Worm (Caenorhabditis elegans) whole organism, L4 larva: ENCODE measurements around the gene Y47D3A.1.

Experiments
- D1046.2 ChIP-seq: fragments of 200-800 bp; sonication (Bioruptor generic); IDR thresholded peaks from 2 replicates; pipeline ENCODE4 v1.3.6; 2022; ENCODE audit warnings: missing genetic modification characterization, missing compliant biosample characterization
- F26F4.8 ChIP-seq: fragments of 200-800 bp; sonication (Bioruptor generic); conservative IDR thresholded peaks from 2 replicates; pipeline ENCODE4 v1.3.6; 2022; ENCODE audit warnings: missing genetic modification characterization, missing compliant biosample characterization
- F37D6.2 ChIP-seq: sonication (generic microtip); optimal IDR thresholded peaks from 2 replicates; lab custom pipeline; 2016; ENCODE audit warnings: mild to moderate bottlenecking, missing genetic modification characterization, missing compliant biosample characterization
- F44E2.7 ChIP-seq: fragments of 200-800 bp; sonication (Bioruptor generic); IDR thresholded peaks from 2 replicates; pipeline ENCODE4 v2.1.2; 2022; ENCODE audit warnings: missing genetic modification characterization, missing compliant biosample characterization
- F49E8.2 ChIP-seq: sonication (generic microtip); optimal IDR thresholded peaks from 2 replicates; lab custom pipeline; 2016; ENCODE audit warnings: missing compliant biosample characterization, mild to moderate bottlenecking, missing genetic modification characterization, borderline replicate concordance
- R02D3.7 ChIP-seq: fragments of 150-350 bp; sonication (generic microtip); optimal IDR thresholded peaks from 3 replicates; lab custom pipeline; 2014; ENCODE audit warnings: missing biosample characterization, missing genetic modification characterization
- T20F7.1 ChIP-seq: fragments of 200-800 bp; sonication (Bioruptor generic); optimal IDR thresholded peaks from 2 replicates; lab custom pipeline; 2018; ENCODE audit warnings: mild to moderate bottlenecking, missing genetic modification characterization, missing compliant biosample characterization
- Y5F2A.4 ChIP-seq: fragments of 200-800 bp; sonication (Bioruptor generic); optimal IDR thresholded peaks from 2 replicates; lab custom pipeline; 2018; ENCODE audit warnings: mild to moderate bottlenecking, missing genetic modification characterization, missing compliant biosample characterization
- ZK337.2 ChIP-seq: fragments of 200-800 bp; sonication (Bioruptor generic); IDR thresholded peaks from 2 replicates; pipeline ENCODE4 v1.3.6; 2022; ENCODE audit warnings: missing genetic modification reagents, missing genetic modification characterization, missing compliant biosample characterization
- ZK546.5 ChIP-seq, 2 experiments: sonication (generic microtip); optimal IDR thresholded peaks; 2 replicates each; lab custom pipeline; 2017; ENCODE audit warnings: missing biosample characterization in 2 of 2, missing genetic modification characterization in 2 of 2
- aha-1 ChIP-seq: fragments of 150-350 bp; peaks from one replicate; lab custom pipeline; 2014; ENCODE audit warnings: missing biosample characterization, missing genetic modification characterization
- attf-4 ChIP-seq: sonication (generic microtip); optimal IDR thresholded peaks from 3 replicates; lab custom pipeline; 2017; ENCODE audit warnings: missing biosample characterization, missing genetic modification characterization
- ceh-82 ChIP-seq: sonication (generic microtip); optimal IDR thresholded peaks from 2 replicates; lab custom pipeline; 2017; ENCODE audit warnings: missing biosample characterization, missing genetic modification characterization
- ces-1 ChIP-seq: fragments of 150-350 bp; sonication (generic microtip); optimal IDR thresholded peaks from 4 replicates; lab custom pipeline; 2014; ENCODE audit warnings: missing biosample characterization, missing genetic modification reagents, missing genetic modification characterization
- daf-19 ChIP-seq: fragments of 200-800 bp; sonication (Bioruptor generic); conservative IDR thresholded peaks from 2 replicates; pipeline ENCODE4 v1.3.6; 2022; ENCODE audit warnings: missing genetic modification characterization, missing compliant biosample characterization
- dmd-6 ChIP-seq: fragments of 200-800 bp; sonication (Bioruptor generic); IDR thresholded peaks from 2 replicates; pipeline ENCODE4 v1.3.6; 2022; ENCODE audit warnings: missing genetic modification reagents, missing genetic modification characterization, missing compliant biosample characterization
- dmd-8 ChIP-seq: fragments of 200-800 bp; sonication (Bioruptor generic); IDR thresholded peaks from 2 replicates; pipeline ENCODE4 v1.3.6; 2022; ENCODE audit warnings: missing genetic modification characterization, missing compliant biosample characterization
- duxl-1 ChIP-seq: sonication (generic microtip); optimal IDR thresholded peaks from 2 replicates; lab custom pipeline; 2016; ENCODE audit warnings: mild to moderate bottlenecking, missing genetic modification characterization, moderate library complexity, missing compliant biosample characterization; ENCODE audit not compliant: poor library complexity
- dve-1 ChIP-seq: sonication (generic microtip); optimal IDR thresholded peaks from 2 replicates; lab custom pipeline; 2017; ENCODE audit warnings: antibody characterized with exemption, mild to moderate bottlenecking, missing genetic modification characterization, missing compliant biosample characterization; ENCODE audit not compliant: insufficient read depth
- egl-27 ChIP-seq: sonication (generic microtip); optimal IDR thresholded peaks from 3 replicates; lab custom pipeline; 2017; ENCODE audit warnings: missing biosample characterization, missing genetic modification reagents, missing genetic modification characterization
- egl-43 ChIP-seq: fragments of 200-800 bp; sonication (Bioruptor generic); IDR thresholded peaks from 2 replicates; pipeline ENCODE4 v1.3.6; 2022; ENCODE audit warnings: missing genetic modification reagents, missing genetic modification characterization, missing compliant biosample characterization
- fkh-10 ChIP-seq: fragments of 150-350 bp; optimal IDR thresholded peaks from 2 replicates; lab custom pipeline; 2014; ENCODE audit warnings: missing biosample characterization, missing genetic modification reagents, missing genetic modification characterization
- hlh-11 ChIP-seq: fragments of 200-800 bp; sonication (Bioruptor generic); optimal IDR thresholded peaks from 2 replicates; lab custom pipeline; 2018; ENCODE audit warnings: mild to moderate bottlenecking, missing genetic modification characterization, missing compliant biosample characterization
- jun-1 ChIP-seq: fragments of 150-350 bp; optimal IDR thresholded peaks from 2 replicates; lab custom pipeline; 2014; ENCODE audit warnings: missing biosample characterization, missing genetic modification reagents, missing genetic modification characterization
- lim-7 ChIP-seq: fragments of 200-800 bp; sonication (Bioruptor generic); IDR thresholded peaks from 2 replicates; pipeline ENCODE4 v1.3.6; 2022; ENCODE audit warnings: missing genetic modification characterization, missing compliant biosample characterization
- lin-13 ChIP-seq: fragments of 150-350 bp; optimal IDR thresholded peaks from 2 replicates; lab custom pipeline; 2014; ENCODE audit warnings: missing biosample characterization, missing genetic modification reagents, missing genetic modification characterization
- lin-15B ChIP-seq: fragments of 150-350 bp; sonication (generic microtip); optimal IDR thresholded peaks from 3 replicates; lab custom pipeline; 2014; ENCODE audit warnings: missing biosample characterization, missing genetic modification characterization
- lin-29 ChIP-seq: fragments of 200-800 bp; sonication (Bioruptor generic); IDR thresholded peaks from 2 replicates; pipeline ENCODE4 v1.3.6; 2022; ENCODE audit warnings: missing genetic modification reagents, missing genetic modification characterization, missing compliant biosample characterization
- lin-38 ChIP-seq: fragments of 200-800 bp; sonication (Bioruptor generic); IDR thresholded peaks from 2 replicates; pipeline ENCODE4 v1.3.6; 2022; ENCODE audit warnings: missing genetic modification reagents, missing genetic modification characterization, missing compliant biosample characterization
- lin-39 ChIP-seq: fragments of 150-350 bp; optimal IDR thresholded peaks from 2 replicates; lab custom pipeline; 2014; ENCODE audit warnings: missing biosample characterization, missing genetic modification reagents, missing genetic modification characterization
- lir-3 ChIP-seq: sonication (generic microtip); optimal IDR thresholded peaks from 2 replicates; lab custom pipeline; 2016; ENCODE audit warnings: mild to moderate bottlenecking, missing genetic modification characterization, missing compliant biosample characterization
- madf-9 ChIP-seq: fragments of 200-800 bp; sonication (Bioruptor generic); conservative IDR thresholded peaks from 2 replicates; pipeline ENCODE4 v1.3.6; 2022; ENCODE audit warnings: missing genetic modification reagents, missing genetic modification characterization, missing compliant biosample characterization
- mdt-29 ChIP-seq: fragments of 200-800 bp; sonication (Bioruptor generic); IDR thresholded peaks from 2 replicates; pipeline ENCODE4 v1.3.6; 2022; ENCODE audit warnings: missing genetic modification reagents, missing genetic modification characterization, missing compliant biosample characterization
- mep-1 ChIP-seq: fragments of 150-350 bp; sonication (generic microtip); optimal IDR thresholded peaks from 3 replicates; lab custom pipeline; 2014; ENCODE audit warnings: missing biosample characterization, missing genetic modification characterization
- nhr-102 ChIP-seq: sonication (generic microtip); optimal IDR thresholded peaks from 2 replicates; lab custom pipeline; 2016; ENCODE audit warnings: mild to moderate bottlenecking, missing genetic modification characterization, moderate library complexity, missing compliant biosample characterization
- nhr-11 ChIP-seq: fragments of 150-350 bp; optimal IDR thresholded peaks from 2 replicates; lab custom pipeline; 2014; ENCODE audit warnings: missing biosample characterization, missing genetic modification characterization
- nhr-25 ChIP-seq: sonication (generic microtip); optimal IDR thresholded peaks from 2 replicates; lab custom pipeline; 2017; ENCODE audit warnings: missing genetic modification characterization, mild to moderate bottlenecking, missing compliant biosample characterization, antibody characterized with exemption, moderate library complexity, borderline replicate concordance; ENCODE audit not compliant: insufficient read depth
- nhr-28 ChIP-seq: fragments of 150-350 bp; optimal IDR thresholded peaks from 2 replicates; lab custom pipeline; 2014; ENCODE audit warnings: missing biosample characterization, missing genetic modification characterization
- nhr-42 ChIP-seq: fragments of 200-800 bp; sonication (Bioruptor generic); IDR thresholded peaks from 2 replicates; pipeline ENCODE4 v1.3.6; 2022; ENCODE audit warnings: missing genetic modification characterization, missing compliant biosample characterization
- nhr-6 ChIP-seq: fragments of 150-350 bp; optimal IDR thresholded peaks from 2 replicates; lab custom pipeline; 2014; ENCODE audit warnings: missing biosample characterization, missing genetic modification characterization
- rbr-2 ChIP-seq: sonication (generic microtip); optimal IDR thresholded peaks from 2 replicates; lab custom pipeline; 2016; ENCODE audit warnings: missing genotype, missing genetic modification characterization, missing compliant biosample characterization
- sdz-12 ChIP-seq: fragments of 200-800 bp; sonication (Bioruptor generic); optimal IDR thresholded peaks from 2 replicates; lab custom pipeline; 2018; ENCODE audit warnings: mild to moderate bottlenecking, missing genetic modification characterization, missing compliant biosample characterization
- snpc-4 ChIP-seq: fragments of 150-350 bp; optimal IDR thresholded peaks from 2 replicates; lab custom pipeline; 2014; ENCODE audit warnings: missing biosample characterization, missing genetic modification characterization
- spr-1 ChIP-seq: sonication (generic microtip); optimal IDR thresholded peaks from 2 replicates; lab custom pipeline; 2016; ENCODE audit warnings: mild to moderate bottlenecking, missing genetic modification characterization, missing compliant biosample characterization
- tag-97 ChIP-seq: fragments of 200-800 bp; sonication (Bioruptor generic); IDR thresholded peaks from 2 replicates; pipeline ENCODE4 v1.3.6; 2022; ENCODE audit warnings: missing genetic modification characterization, missing compliant biosample characterization
- tra-1 ChIP-seq: fragments of 200-800 bp; sonication (Bioruptor generic); IDR thresholded peaks from 2 replicates; pipeline ENCODE4 v1.3.6; 2022; ENCODE audit warnings: missing genetic modification reagents, missing genetic modification characterization, missing compliant biosample characterization
- unc-39 ChIP-seq: sonication (generic microtip); optimal IDR thresholded peaks from 2 replicates; lab custom pipeline; 2017; ENCODE audit warnings: missing biosample characterization, missing genetic modification characterization
- vab-7 ChIP-seq: fragments of 200-800 bp; sonication (Bioruptor generic); IDR thresholded peaks from 2 replicates; pipeline ENCODE4 v1.3.6; 2022; ENCODE audit warnings: missing genetic modification reagents, missing genetic modification characterization, missing compliant biosample characterization
- zfp-2 ChIP-seq: sonication (generic microtip); optimal IDR thresholded peaks from 2 replicates; lab custom pipeline; 2016; ENCODE audit warnings: mild to moderate bottlenecking, missing genetic modification characterization, missing compliant biosample characterization
- zfp-3 ChIP-seq: fragments of 200-800 bp; sonication (Bioruptor generic); conservative IDR thresholded peaks from 2 replicates; pipeline ENCODE4 v1.3.6; 2022; ENCODE audit warnings: missing genetic modification reagents, missing genetic modification characterization, missing compliant biosample characterization

Y47D3A.1 gene

ce11 chrIII:11090870-11091386 is 50.7 kb downstream of the Y47D3A.1 start (continued):
- TF ChIP-seq jun-1 (tag; lab: Kevin White, UChicago) (no peak), hlh-11 (no peak), lin-29 (GFP tag; lab: Robert Waterston, UW) (no peak), F44E2.7 (GFP tag; lab: Robert Waterston, UW) (no peak), ZK546.5 (tag; optimal IDR thresholded peaks at IDR 0.05; lab: Kevin White, UChicago) (no peak), ces-1 (GFP tag; lab: Kevin White, UChicago) (no peak), lin-13 (GFP tag; lab: Kevin White, UChicago) (no peak), ceh-82 (no peak), unc-39 (tag; lab: Kevin White, UChicago) (no peak), F26F4.8 (GFP tag; lab: Robert Waterston, UW) (0 out of 2 replicates have a peak, but pooled peaks have one; percentile 39), lir-3 (tag; lab: Kevin White, UChicago) (no peak), dmd-6 (GFP tag; lab: Robert Waterston, UW) (no peak), tag-97 (GFP tag; lab: Robert Waterston, UW) (no peak), ZK337.2 (GFP tag; lab: Robert Waterston, UW) (peak; percentile 64; the same call in 1 of the 2 replicates), fkh-10 (no peak), spr-1 (tag; lab: Kevin White, UChicago) (peak; percentile 44), egl-27 (no peak), egl-43 (GFP tag; lab: Robert Waterston, UW) (peak; percentile 81), daf-19 (peak; percentile 60; the same call in 1 of the 2 replicates), dve-1 (peak; percentile 29), nhr-42 (GFP tag; lab: Robert Waterston, UW) (peak; percentile 61; the same call in 1 of the 2 replicates), zfp-2 (tag; lab: Kevin White, UChicago) (no peak), nhr-28 (no peak), nhr-25 (tag; lab: Kevin White, UChicago) (no peak), nhr-6 (tag; lab: Kevin White, UChicago) (no peak), F37D6.2 (tag; lab: Kevin White, UChicago) (no peak), D1046.2 (GFP tag; lab: Robert Waterston, UW) (no peak), madf-9 (GFP tag; lab: Robert Waterston, UW) (no peak), nhr-11 (tag; lab: Kevin White, UChicago) (no peak), F49E8.2 (peak; percentile 88), nhr-102 (peak; percentile 41), R02D3.7 (no peak), Y5F2A.4 (peak; percentile 18), vab-7 (GFP tag; lab: Robert Waterston, UW) (peak; percentile 55; the same call in 1 of the 2 replicates), lin-39 (tag; lab: Kevin White, UChicago) (no peak), lin-15B (no peak)

- TF ChIP-seq rbr-2 (tag; lab: Kevin White, UChicago) (no peak), T20F7.1 (GFP tag; lab: Kevin White, UChicago) (no peak), lin-39 (tag; lab: Kevin White, UChicago) (no peak), mep-1 (tag; lab: Kevin White, UChicago) (peak; percentile 49), mdt-29 (GFP tag; lab: Robert Waterston, UW) (peak; percentile 37; the same call in 1 of the 2 replicates), lim-7 (GFP tag; lab: Robert Waterston, UW) (peak; percentile 66; the same call in 1 of the 2 replicates), lin-13 (GFP tag; lab: Kevin White, UChicago) (peak; percentile 30), vab-7 (GFP tag; lab: Robert Waterston, UW) (peak; percentile 42; the same call in 1 of the 2 replicates), F37D6.2 (tag; lab: Kevin White, UChicago) (no peak), madf-9 (GFP tag; lab: Robert Waterston, UW) (no peak; the same call in 1 of the 2 replicates), sdz-12 (peak; percentile 19), nhr-28 (no peak), dmd-8 (GFP tag; lab: Robert Waterston, UW) (0 out of 2 replicates have a peak, but pooled peaks have one; percentile 55), snpc-4 (tag; lab: Kevin White, UChicago) (peak; percentile 90), zfp-3 (GFP tag; lab: Robert Waterston, UW) (no peak), tra-1 (GFP tag; lab: Robert Waterston, UW) (no peak), duxl-1 (tag; lab: Kevin White, UChicago) (peak; percentile 59), F49E8.2 (peak; percentile 43), attf-4 (tag; lab: Kevin White, UChicago) (no peak), ZK546.5 (tag; optimal IDR thresholded peaks at IDR 0.05; lab: Kevin White, UChicago) (no peak), nhr-102 (peak; percentile 56), lin-38 (GFP tag; lab: Robert Waterston, UW) (peak; percentile 60), aha-1 (tag; lab: Kevin White, UChicago) (peak; percentile 63)
Observed at ce11 chrIII:11090112-11090648, 51.5 kb downstream of the Y47D3A.1 start.
